Worm (Caenorhabditis elegans) whole organism, L1 larva: ENCODE measurements around the gene lex-1.
A peak's percentile ranks its signal among the peaks of the same experiment; 100 is the strongest.

Experiments
- C04F5.9 ChIP-seq: sonication (generic microtip); optimal IDR thresholded peaks from 2 replicates; lab custom pipeline; 2016; ENCODE audit warnings: missing genetic modification characterization, missing compliant biosample characterization
- C16A3.4 ChIP-seq: fragments of 150-350 bp; optimal IDR thresholded peaks from 2 replicates; lab custom pipeline; 2014; ENCODE audit warnings: missing biosample characterization, missing genetic modification characterization
- F16B12.6 ChIP-seq: fragments of 150-350 bp; optimal IDR thresholded peaks from 2 replicates; lab custom pipeline; 2014; ENCODE audit warnings: missing biosample characterization, missing genetic modification characterization
- Y116A8C.19 ChIP-seq: sonication (generic microtip); optimal IDR thresholded peaks from 2 replicates; lab custom pipeline; 2016; ENCODE audit warnings: missing compliant biosample characterization, missing genetic modification characterization, borderline replicate concordance
- ama-1 ChIP-seq: fragments of 150-350 bp; optimal IDR thresholded peaks from 2 replicates; lab custom pipeline; 2014
- ceh-63 ChIP-seq: fragments of 200-800 bp; sonication (Bioruptor generic); optimal IDR thresholded peaks from 2 replicates; lab custom pipeline; 2018; ENCODE audit warnings: mild to moderate bottlenecking, missing genetic modification characterization, missing compliant biosample characterization
- ceh-82 ChIP-seq, 3 experiments: fragments of 150-350 bp in 1 of 3; sonication (generic microtip) in 2 of 3; optimal IDR thresholded peaks; 2 replicates each; lab custom pipeline; 2014 to 2017; ENCODE audit warnings: missing biosample characterization in 3 of 3, missing genetic modification characterization in 3 of 3
- ceh-90 ChIP-seq: sonication (generic microtip); optimal IDR thresholded peaks from 2 replicates; lab custom pipeline; 2016; ENCODE audit warnings: missing genetic modification characterization, missing compliant biosample characterization
- dpl-1 ChIP-seq, 3 experiments: fragments of 150-350 bp in 2 of 3; sonication (generic microtip) in 1 of 3; optimal IDR thresholded peaks; 2 replicates each; lab custom pipeline; 2014 to 2017; ENCODE audit warnings: missing biosample characterization in 3 of 3, missing genetic modification characterization in 3 of 3, missing genetic modification reagents in 3 of 3
- efl-1 ChIP-seq, 4 experiments: fragments of 150-350 bp; optimal IDR thresholded peaks in 3 of 4; peaks in 1 of 4; 1 replicate in 1 of 4; 2 replicates in 3 of 4; lab custom pipeline; 2014; ENCODE audit warnings: missing biosample characterization in 2 of 4, missing genetic modification characterization in 2 of 4, missing genetic modification reagents in 2 of 4
- efl-3 ChIP-seq: fragments of 200-800 bp; sonication (Bioruptor generic); optimal IDR thresholded peaks from 2 replicates; lab custom pipeline; 2018; ENCODE audit warnings: mild to moderate bottlenecking, missing genetic modification characterization, missing compliant biosample characterization
- egl-27 ChIP-seq, 2 experiments: fragments of 150-350 bp in 1 of 2; sonication (generic microtip); optimal IDR thresholded peaks; 3 replicates each; lab custom pipeline; 2017 to 2018; ENCODE audit warnings: missing biosample characterization in 2 of 2, missing genetic modification characterization in 2 of 2, missing genetic modification reagents in 2 of 2
- fkh-10 ChIP-seq: sonication (generic microtip); optimal IDR thresholded peaks from 2 replicates; lab custom pipeline; 2017; ENCODE audit warnings: missing biosample characterization, missing genetic modification reagents, missing genetic modification characterization
- hlh-17 ChIP-seq: fragments of 200-800 bp; sonication (Bioruptor generic); optimal IDR thresholded peaks from 2 replicates; lab custom pipeline; 2018; ENCODE audit warnings: missing genetic modification characterization, mild to moderate bottlenecking, missing compliant biosample characterization, moderate library complexity, borderline replicate concordance
- isw-1 ChIP-seq: fragments of 200-800 bp; sonication (Bioruptor generic); IDR thresholded peaks from 2 replicates; pipeline ENCODE4 v1.3.6; 2022; ENCODE audit warnings: missing genetic modification characterization, missing compliant biosample characterization
- jun-1 ChIP-seq: fragments of 150-350 bp; optimal IDR thresholded peaks from 2 replicates; lab custom pipeline; 2014; ENCODE audit warnings: missing biosample characterization, missing genetic modification reagents, missing genetic modification characterization
- lin-13 ChIP-seq: fragments of 150-350 bp; optimal IDR thresholded peaks from 2 replicates; lab custom pipeline; 2014; ENCODE audit warnings: missing biosample characterization, missing genetic modification reagents, missing genetic modification characterization
- lin-14 ChIP-seq: fragments of 200-800 bp; sonication (Bioruptor generic); optimal IDR thresholded peaks from 2 replicates; lab custom pipeline; 2018; ENCODE audit warnings: mild to moderate bottlenecking, missing genetic modification characterization, moderate library complexity, missing compliant biosample characterization
- lin-35 ChIP-seq, 2 experiments: fragments of 150-350 bp; optimal IDR thresholded peaks; 2 replicates each; lab custom pipeline; 2014; ENCODE audit warnings: missing biosample characterization in 2 of 2, missing genetic modification characterization in 2 of 2, missing genetic modification reagents in 2 of 2
- lir-3 ChIP-seq: sonication (generic microtip); optimal IDR thresholded peaks from 2 replicates; lab custom pipeline; 2016; ENCODE audit warnings: mild to moderate bottlenecking, missing genetic modification characterization, moderate library complexity, missing compliant biosample characterization; ENCODE audit not compliant: poor library complexity
- lsy-2 ChIP-seq, 2 experiments: fragments of 150-350 bp; optimal IDR thresholded peaks; 2 replicates each; lab custom pipeline; 2014; ENCODE audit warnings: missing biosample characterization in 2 of 2, missing genetic modification characterization in 2 of 2
- mep-1 ChIP-seq: fragments of 150-350 bp; optimal IDR thresholded peaks from 2 replicates; lab custom pipeline; 2014; ENCODE audit warnings: missing biosample characterization, missing genetic modification characterization
- nhr-11 ChIP-seq: fragments of 150-350 bp; optimal IDR thresholded peaks from 2 replicates; lab custom pipeline; 2014; ENCODE audit warnings: missing biosample characterization, missing genetic modification characterization
- nhr-19 ChIP-seq: fragments of 200-800 bp; sonication (Bioruptor generic); conservative IDR thresholded peaks from 2 replicates; pipeline ENCODE4 v1.3.6; 2022; ENCODE audit warnings: missing genetic modification characterization, missing compliant biosample characterization
- nhr-20 ChIP-seq: sonication (generic microtip); optimal IDR thresholded peaks from 2 replicates; lab custom pipeline; 2016; ENCODE audit warnings: mild to moderate bottlenecking, missing genetic modification characterization, missing compliant biosample characterization
- nhr-47 ChIP-seq: sonication (generic microtip); optimal IDR thresholded peaks from 2 replicates; lab custom pipeline; 2016; ENCODE audit warnings: mild to moderate bottlenecking, missing genetic modification characterization, moderate library complexity, missing compliant biosample characterization
- nhr-71 ChIP-seq: sonication (generic microtip); optimal IDR thresholded peaks from 2 replicates; lab custom pipeline; 2016; ENCODE audit warnings: mild to moderate bottlenecking, missing genetic modification characterization, moderate library complexity, missing compliant biosample characterization
- nhr-76 ChIP-seq: sonication (generic microtip); optimal IDR thresholded peaks from 2 replicates; lab custom pipeline; 2017; ENCODE audit warnings: missing biosample characterization, missing genetic modification characterization
- pag-3 ChIP-seq: sonication (generic microtip); optimal IDR thresholded peaks from 2 replicates; lab custom pipeline; 2017; ENCODE audit warnings: missing genetic modification characterization, mild to moderate bottlenecking, missing compliant biosample characterization, antibody characterized with exemption, borderline replicate concordance; ENCODE audit not compliant: insufficient read depth
- pax-3 ChIP-seq: fragments of 200-800 bp; sonication (Bioruptor generic); optimal IDR thresholded peaks from 2 replicates; lab custom pipeline; 2018; ENCODE audit warnings: mild to moderate bottlenecking, missing genetic modification characterization, moderate library complexity, missing compliant biosample characterization
- pqm-1 ChIP-seq: sonication (generic microtip); optimal IDR thresholded peaks from 3 replicates; lab custom pipeline; 2017; ENCODE audit warnings: missing biosample characterization, missing genetic modification characterization
- rnt-1 ChIP-seq: sonication (generic microtip); optimal IDR thresholded peaks from 2 replicates; lab custom pipeline; 2016; ENCODE audit warnings: mild to moderate bottlenecking, missing genetic modification characterization, moderate library complexity, missing compliant biosample characterization
- snpc-4 ChIP-seq: fragments of 150-350 bp; optimal IDR thresholded peaks from 2 replicates; lab custom pipeline; 2014; ENCODE audit warnings: missing biosample characterization, missing genetic modification characterization
- snu-23 ChIP-seq: sonication (generic microtip); optimal IDR thresholded peaks from 2 replicates; lab custom pipeline; 2016; ENCODE audit warnings: missing genetic modification characterization, missing compliant biosample characterization
- swsn-7 ChIP-seq: sonication (generic microtip); optimal IDR thresholded peaks from 2 replicates; lab custom pipeline; 2016; ENCODE audit warnings: missing genetic modification characterization, missing compliant biosample characterization
- tbx-2 ChIP-seq: sonication (generic microtip); optimal IDR thresholded peaks from 2 replicates; lab custom pipeline; 2016; ENCODE audit warnings: missing genetic modification characterization, missing compliant biosample characterization
- tlp-1 ChIP-seq: fragments of 150-350 bp; optimal IDR thresholded peaks from 2 replicates; lab custom pipeline; 2014; ENCODE audit warnings: missing biosample characterization, missing genetic modification characterization
- unc-130 ChIP-seq: fragments of 150-350 bp; optimal IDR thresholded peaks from 2 replicates; lab custom pipeline; 2017; ENCODE audit warnings: missing biosample characterization, missing genetic modification characterization, inconsistent platforms
- unc-30 ChIP-seq: sonication (generic microtip); optimal IDR thresholded peaks from 2 replicates; lab custom pipeline; 2017; ENCODE audit warnings: missing biosample characterization, missing genetic modification characterization
- unc-62 ChIP-seq: fragments of 150-350 bp; optimal IDR thresholded peaks from 2 replicates; lab custom pipeline; 2014; ENCODE audit warnings: missing biosample characterization, missing genetic modification reagents, missing genetic modification characterization
- vab-15 ChIP-seq: sonication (generic microtip); optimal IDR thresholded peaks from 2 replicates; lab custom pipeline; 2017; ENCODE audit warnings: missing genotype, mild to moderate bottlenecking, missing genetic modification characterization, missing compliant biosample characterization
- zip-4 ChIP-seq: fragments of 200-800 bp; sonication (Bioruptor generic); optimal IDR thresholded peaks from 2 replicates; lab custom pipeline; 2018; ENCODE audit warnings: mild to moderate bottlenecking, missing genetic modification characterization, moderate library complexity, missing compliant biosample characterization
- ztf-11 ChIP-seq, 2 experiments: sonication (generic microtip); optimal IDR thresholded peaks; 2 replicates each; lab custom pipeline; 2016 to 2017; ENCODE audit warnings: missing genetic modification characterization in 2 of 2, missing biosample characterization in 1 of 2, missing compliant biosample characterization in 1 of 2
- ztf-4 ChIP-seq: fragments of 150-350 bp; optimal IDR thresholded peaks from 2 replicates; lab custom pipeline; 2014; ENCODE audit warnings: missing biosample characterization, missing genetic modification characterization

lex-1 gene

DNA sequence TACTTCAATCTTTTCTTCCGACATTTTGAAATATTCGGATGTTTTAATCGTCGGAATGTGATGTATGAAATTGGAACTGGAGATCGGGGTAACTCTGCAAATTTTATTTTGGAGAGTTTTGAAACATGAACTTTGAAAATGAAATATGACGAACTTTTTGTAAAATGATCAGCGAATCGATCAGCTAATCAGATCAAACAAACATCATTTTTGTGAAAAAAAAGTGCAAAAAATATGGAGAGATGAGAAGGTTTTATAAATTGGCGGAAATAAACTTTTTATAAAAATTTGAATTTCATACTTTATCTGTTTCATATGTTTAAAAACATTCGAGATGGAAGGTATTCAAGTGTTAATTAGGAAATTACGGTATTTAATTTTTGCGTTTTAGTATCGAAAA, 32.2 kb downstream of the lex-1 start, which contains the start of gene dlc-2:
TSS of gene dlc-2 (minus strand) at position 101 of the 400 bp plus-strand sequence.
- no peak for TF ChIP-seq Y116A8C.19 (tag; lab: Kevin White, UChicago)
- no peak for TF ChIP-seq ztf-11 (tag; optimal IDR thresholded peaks at IDR 0.05; lab: Kevin White, UChicago)
- TF ChIP-seq ceh-90 (tag; lab: Kevin White, UChicago), result no peak
- TF ChIP-seq unc-30, result no peak
- no peak for TF ChIP-seq zip-4 (GFP tag; lab: Kevin White, UChicago)
- TF ChIP-seq ama-1 (lab: Kevin White, UChicago), result no peak
- no peak for TF ChIP-seq unc-62
- no peak for TF ChIP-seq hlh-17
- TF ChIP-seq C04F5.9, result no peak

DNA sequence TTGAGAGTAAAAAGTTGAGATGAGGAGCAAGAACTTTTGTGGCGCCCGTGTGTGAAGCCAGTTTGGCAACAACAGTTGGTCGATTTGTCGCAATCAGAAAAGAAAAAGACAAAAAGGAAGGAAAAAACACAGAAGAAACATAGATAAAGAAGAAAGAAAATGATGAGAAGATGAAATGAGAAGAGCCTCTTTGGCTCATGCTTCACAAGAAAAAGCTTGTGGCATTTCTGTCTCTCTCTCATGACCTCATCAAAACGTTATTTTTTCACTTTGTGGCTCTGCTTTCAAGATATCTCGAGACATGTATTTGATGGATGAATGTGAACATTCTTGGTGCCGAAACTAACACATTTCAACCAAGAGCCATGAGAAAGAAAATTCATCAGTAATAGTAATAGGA, 33.8 kb downstream of the lex-1 start:
- TF ChIP-seq mep-1 (tag; lab: Kevin White, UChicago), result peak; percentile 8
- TF ChIP-seq lir-3 (tag; lab: Kevin White, UChicago), result no peak
- TF ChIP-seq tlp-1, result no peak
- TF ChIP-seq pqm-1, result no peak
- no peak for TF ChIP-seq unc-30
- TF ChIP-seq isw-1 (GFP tag; lab: Robert Waterston, UW), result no peak
- peak; percentile 34 for TF ChIP-seq nhr-19 (GFP tag; lab: Robert Waterston, UW)
- no peak for TF ChIP-seq F16B12.6 (tag; lab: Kevin White, UChicago)
- peak; percentile 65 for TF ChIP-seq rnt-1 (tag; lab: Kevin White, UChicago)
- TF ChIP-seq efl-3 (GFP tag; lab: Kevin White, UChicago), result no peak
- TF ChIP-seq nhr-20 (tag; lab: Kevin White, UChicago), result peak; percentile 8
- no peak for TF ChIP-seq ztf-4 (tag; lab: Kevin White, UChicago)
- peak; percentile 47 for TF ChIP-seq snu-23 (GFP tag; lab: Kevin White, UChicago)
- peak; percentile 34 for TF ChIP-seq unc-130
- no peak for TF ChIP-seq ceh-82 (tag; optimal IDR thresholded peaks at IDR 0.05; lab: Kevin White, UChicago)
- TF ChIP-seq lin-35 (GFP tag; optimal IDR thresholded peaks at IDR 0.05; lab: Kevin White, UChicago), result no peak
- peak; percentile 5 to 66 for TF ChIP-seq lsy-2 (tag; optimal IDR thresholded peaks at IDR 0.05; lab: Kevin White, UChicago)
- no peak for TF ChIP-seq lin-13
- peak; percentile 67 for TF ChIP-seq nhr-71 (tag; lab: Kevin White, UChicago)
- peak; percentile 93 for TF ChIP-seq pag-3
- TF ChIP-seq vab-15 (tag; lab: Kevin White, UChicago), result no peak
- peak; percentile 82 for TF ChIP-seq lin-14
- TF ChIP-seq C16A3.4 (tag; lab: Kevin White, UChicago), result no peak
- no peak for TF ChIP-seq pax-3
- peak in 1 of 3 experiments; percentile 5 for TF ChIP-seq dpl-1 (GFP tag; optimal IDR thresholded peaks at IDR 0.05; lab: Kevin White, UChicago)
- TF ChIP-seq nhr-11, result no peak

ce11 chrIV:12114498-12114897, 35.2 kb downstream of the lex-1 start:
- TF ChIP-seq rnt-1 (tag; lab: Kevin White, UChicago) (peak; percentile 28), snu-23 (GFP tag; lab: Kevin White, UChicago) (peak; percentile 28), efl-1 (optimal IDR thresholded peaks at IDR 0.05; lab: Kevin White, UChicago) (peak in 1 of 2 experiments; percentile 5), efl-1 (GFP tag; optimal IDR thresholded peaks at IDR 0.05 in 1 of 2; lab: Kevin White, UChicago) (no peak), nhr-76 (no peak), fkh-10 (GFP tag; lab: Kevin White, UChicago) (peak; percentile 76), lin-14 (peak; percentile 84), nhr-71 (tag; lab: Kevin White, UChicago) (peak; percentile 51), tbx-2 (tag; lab: Kevin White, UChicago) (peak; percentile 19), swsn-7 (peak; percentile 16), snpc-4 (no peak), ceh-63 (GFP tag; lab: Kevin White, UChicago) (peak; percentile 56), jun-1 (no peak), nhr-11 (no peak), nhr-47 (peak; percentile 38), egl-27 (tag; optimal IDR thresholded peaks at IDR 0.05; lab: Kevin White, UChicago) (no peak), lsy-2 (tag; optimal IDR thresholded peaks at IDR 0.05; lab: Kevin White, UChicago) (peak in 1 of 2 experiments; percentile 45), ceh-82 (tag; optimal IDR thresholded peaks at IDR 0.05; lab: Kevin White, UChicago) (peak in 1 of 3 experiments; percentile 6)
